Fruit fly (Drosophila melanogaster): ENCODE results near the gene msi.

msi gene

DNA sequence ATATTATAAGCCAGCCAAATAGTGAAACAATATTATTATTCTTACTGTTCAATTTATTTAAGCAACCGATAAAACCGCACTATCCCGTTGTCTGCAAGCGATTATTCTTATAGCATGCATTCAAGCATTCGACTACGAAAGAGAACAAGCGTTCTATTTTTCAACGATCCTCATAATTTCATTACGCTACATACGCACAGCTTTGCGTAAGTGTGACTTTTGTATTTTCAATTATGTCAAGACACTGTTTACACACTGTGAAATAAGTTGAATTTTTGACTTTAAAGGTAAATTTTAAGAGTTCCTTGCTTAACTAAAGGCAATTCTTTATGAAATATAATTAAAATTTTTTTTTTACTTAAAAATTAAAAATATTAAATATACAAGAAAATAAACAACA lies 20.8 kb upstream of the msi start, which contains the start of gene CG33494:
Gene CG33494, minus strand, starts transcription at position 90 of the 400 bp plus-strand sequence.
- TF ChIP-seq dimm (GFP tag; IDR thresholded peaks at IDR 0.05), result no peak
- no peak for TF ChIP-seq CG2129 (GFP tag; IDR thresholded peaks at IDR 0.05; ENCODE audit: partially characterized antibody)
- no peak for TF ChIP-seq br (optimal IDR thresholded peaks at IDR 0.05)
- TF ChIP-seq CG1024 (GFP tag; IDR thresholded peaks at IDR 0.05), result peak; percentile 83
- TF ChIP-seq row (GFP tag; IDR thresholded peaks at IDR 0.05), result peak; percentile 38; the same call in 1 of the 3 replicates
- no peak for TF ChIP-seq croc (GFP tag; conservative IDR thresholded peaks at IDR 0.05)
- peak; percentile 24 for TF ChIP-seq CG1603 (tag; optimal IDR thresholded peaks at IDR 0.05)
- TF ChIP-seq CG8089 (GFP tag; optimal IDR thresholded peaks at IDR 0.05), result no peak
- TF ChIP-seq nmo (GFP tag; optimal IDR thresholded peaks at IDR 0.05), result peak; percentile 0
- TF ChIP-seq Adf1 (GFP tag; IDR thresholded peaks at IDR 0.05), result no peak
- no peak for TF ChIP-seq CG33213 (GFP tag; optimal IDR thresholded peaks at IDR 0.05)
- peak; percentile 68 for TF ChIP-seq CG17802 (tag; optimal IDR thresholded peaks at IDR 0.05)
- TF ChIP-seq HLH3B (GFP tag; IDR thresholded peaks at IDR 0.05), result no peak
- TF ChIP-seq CG34224 (GFP tag; IDR thresholded peaks at IDR 0.05; ENCODE audit: partially characterized antibody), result no peak
- TF ChIP-seq ssp (GFP tag; IDR thresholded peaks at IDR 0.05), result peak; percentile 95
- 0 out of 3 replicates have a peak, but pooled peaks have one; percentile 24 for TF ChIP-seq CG6791 (GFP tag; IDR thresholded peaks at IDR 0.05; ENCODE audit: partially characterized antibody)
- TF ChIP-seq stwl (tag; optimal IDR thresholded peaks at IDR 0.05), result peak; percentile 20
- TF ChIP-seq CG10209 (GFP tag; optimal IDR thresholded peaks at IDR 0.05), result no peak
- TF ChIP-seq CG30020 (tag; optimal IDR thresholded peaks at IDR 0.05), result peak; percentile 86
- TF ChIP-seq Dfd (GFP tag; optimal IDR thresholded peaks at IDR 0.05), result peak in 1 of 2 experiments; percentile 57
- TF ChIP-seq CG7357 (GFP tag; IDR thresholded peaks at IDR 0.05), result peak; percentile 79
- no peak for TF ChIP-seq CG7372 (GFP tag; IDR thresholded peaks at IDR 0.05)
- no peak for TF ChIP-seq CG4404 (GFP tag; IDR thresholded peaks at IDR 0.05)
- TF ChIP-seq Sox100B (GFP tag; optimal IDR thresholded peaks at IDR 0.05), result no peak
- peak; percentile 15 for TF ChIP-seq pzg (GFP tag; optimal IDR thresholded peaks at IDR 0.05)
- no peak for TF ChIP-seq az2 (GFP tag; optimal IDR thresholded peaks at IDR 0.05)
- TF ChIP-seq pfk (GFP tag; optimal IDR thresholded peaks at IDR 0.05), result peak; percentile 59

DNA sequence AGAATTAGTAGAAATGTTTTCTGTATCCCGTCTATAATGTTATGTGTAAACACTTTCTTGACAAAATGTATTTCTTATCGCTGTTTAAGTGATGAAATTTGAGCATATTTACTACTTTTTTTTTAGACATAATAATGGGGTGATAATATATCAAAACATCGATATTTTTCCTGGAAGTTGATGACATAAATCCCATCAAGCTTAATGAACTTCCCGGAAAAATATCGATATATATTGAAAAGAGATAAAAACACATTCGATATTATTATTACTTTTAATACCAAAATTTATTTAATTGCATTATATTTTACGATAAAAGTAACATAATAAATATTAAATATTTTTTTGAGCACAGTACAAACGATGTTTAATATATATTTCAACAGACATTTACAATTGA lies 20.2 kb upstream of the msi start:
- 0 out of 2 replicates have a peak, but pooled peaks have one; percentile 43 for TF ChIP-seq sna (GFP tag; IDR thresholded peaks at IDR 0.05; ENCODE audit: partially characterized antibody)
- peak; percentile 74 for TF ChIP-seq CG13287 (GFP tag; IDR thresholded peaks at IDR 0.05; ENCODE audit: partially characterized antibody)
- peak; percentile 58 for TF ChIP-seq stwl (tag; optimal IDR thresholded peaks at IDR 0.05)
- peak; percentile 61; the same call in 1 of the 3 replicates for TF ChIP-seq hb (GFP tag; IDR thresholded peaks at IDR 0.05; ENCODE audit: partially characterized antibody)
- TF ChIP-seq Doc3 (GFP tag; IDR thresholded peaks at IDR 0.05; ENCODE audit: partially characterized antibody), result peak; percentile 63; the same call in 2 of the 3 replicates
- TF ChIP-seq BEAF-32 (GFP tag; optimal IDR thresholded peaks at IDR 0.05), result peak; percentile 37
- TF ChIP-seq trem (tag; optimal IDR thresholded peaks at IDR 0.05), result no peak
- TF ChIP-seq CG2116 (GFP tag; optimal IDR thresholded peaks at IDR 0.05), result no peak
- peak; percentile 61; the same call in 2 of the 3 replicates for TF ChIP-seq knrl (GFP tag; IDR thresholded peaks at IDR 0.05; ENCODE audit: partially characterized antibody)
- TF ChIP-seq unc-4 (GFP tag; IDR thresholded peaks at IDR 0.05; ENCODE audit: partially characterized antibody), result peak; percentile 63
- TF ChIP-seq CG6791 (GFP tag; IDR thresholded peaks at IDR 0.05; ENCODE audit: partially characterized antibody), result 0 out of 3 replicates have a peak, but pooled peaks have one; percentile 20
- no peak for TF ChIP-seq stc (GFP tag; IDR thresholded peaks at IDR 0.05)
- no peak for TF ChIP-seq MESR4 (GFP tag; optimal IDR thresholded peaks at IDR 0.05)
- peak; percentile 70 for TF ChIP-seq Scr (GFP tag; IDR thresholded peaks at IDR 0.05; ENCODE audit: partially characterized antibody)
- TF ChIP-seq CG16813 (GFP tag; IDR thresholded peaks at IDR 0.05; ENCODE audit: partially characterized antibody), result peak; percentile 55; the same call in 2 of the 3 replicates
- TF ChIP-seq tx (GFP tag; optimal IDR thresholded peaks at IDR 0.05), result no peak
- TF ChIP-seq Dref (GFP tag; IDR thresholded peaks at IDR 0.05), result peak; percentile 47
- TF ChIP-seq HLH4C (GFP tag; IDR thresholded peaks at IDR 0.05; ENCODE audit: partially characterized antibody), result peak; percentile 55; the same call in 2 of the 3 replicates
- no peak for TF ChIP-seq CG12942 (GFP tag; optimal IDR thresholded peaks at IDR 0.05)
- no peak for TF ChIP-seq onecut (GFP tag; IDR thresholded peaks at IDR 0.05)
- no peak for TF ChIP-seq pb (GFP tag; optimal IDR thresholded peaks at IDR 0.05)
- TF ChIP-seq vnd (GFP tag; IDR thresholded peaks at IDR 0.05; ENCODE audit: partially characterized antibody), result 0 out of 3 replicates have a peak, but pooled peaks have one; percentile 22
- 0 out of 2 replicates have a peak, but pooled peaks have one; percentile 40 for TF ChIP-seq hbn (GFP tag; IDR thresholded peaks at IDR 0.05; ENCODE audit: partially characterized antibody)
- peak; percentile 25; the same call in 1 of the 2 replicates for TF ChIP-seq CG2129 (GFP tag; IDR thresholded peaks at IDR 0.05; ENCODE audit: partially characterized antibody)
